Fruit fly (Drosophila melanogaster): ENCODE data around the gene Mnt.

Gene Mnt

DNA sequence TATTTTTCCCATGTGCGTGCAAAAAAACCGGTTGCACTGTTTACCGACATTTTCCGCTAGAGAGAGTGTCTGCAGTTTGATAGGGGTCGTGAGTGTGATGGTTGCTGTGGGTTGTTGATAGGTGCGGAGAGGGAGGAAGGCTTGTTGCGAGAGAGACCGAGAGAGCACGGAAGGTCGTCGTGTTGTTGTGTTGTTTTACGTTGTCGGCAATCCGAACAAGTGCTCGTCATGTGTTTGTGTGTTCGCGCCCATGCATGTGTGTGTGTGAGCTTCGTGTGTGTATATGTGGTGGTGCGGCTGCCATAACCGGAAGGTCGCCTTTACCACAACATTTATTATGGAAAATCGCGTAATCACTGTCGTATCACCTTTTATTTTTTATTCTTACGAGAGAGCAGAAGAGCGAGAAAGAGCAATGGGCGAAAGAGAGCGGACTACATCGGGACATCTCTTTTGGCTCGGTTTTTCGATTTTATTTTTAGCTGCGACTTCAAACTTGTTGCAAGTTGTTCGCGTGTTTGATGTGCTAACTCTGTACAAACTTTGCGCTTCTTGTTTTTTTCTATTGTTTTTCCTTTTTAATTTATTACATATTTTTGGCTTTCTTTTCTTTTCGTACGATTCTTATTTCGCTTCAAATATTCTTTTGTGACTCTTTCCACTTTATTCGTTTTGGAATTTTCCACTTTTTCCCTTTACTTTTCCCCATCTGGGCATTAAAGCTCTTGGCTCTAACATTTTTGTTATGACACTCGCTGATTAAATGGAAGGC is 73.1 kb downstream of the Mnt start (continued):
- TF ChIP-seq CG31224 (GFP tag; IDR thresholded peaks at IDR 0.05) (peak; percentile 8; the same call in 1 of the 2 replicates), CG3163 (GFP tag; optimal IDR thresholded peaks at IDR 0.05) (peak; percentile 80), tna (GFP tag; IDR thresholded peaks at IDR 0.05; ENCODE audit: partially characterized antibody) (peak; percentile 50; the same call in 1 of the 2 replicates)

DNA sequence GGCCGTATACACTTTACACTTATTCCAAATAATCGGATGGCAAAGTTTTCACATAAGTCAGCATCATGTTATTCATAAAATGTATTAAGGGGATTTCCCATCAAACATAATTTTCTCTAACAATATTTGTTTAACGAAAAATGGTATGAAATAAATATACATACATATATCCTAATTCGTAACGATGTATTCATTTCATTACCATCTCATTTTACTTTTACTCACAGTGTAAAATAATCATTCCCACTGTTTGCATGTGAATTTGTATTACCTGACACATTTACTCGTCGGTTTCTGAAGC is 73.6 kb downstream of the Mnt start:
- TF ChIP-seq tgo (GFP tag; IDR thresholded peaks at IDR 0.05) = peak; percentile 32; the same call in 1 of the 3 replicates
- TF ChIP-seq prd (optimal IDR thresholded peaks at IDR 0.05) = no peak
- TF ChIP-seq prd (GFP tag; IDR thresholded peaks at IDR 0.05) = peak; percentile 29; the same call in 1 of the 3 replicates
- TF ChIP-seq Hr51 (GFP tag; optimal IDR thresholded peaks at IDR 0.05) = peak in 1 of 2 experiments; percentile 66
- no peak for TF ChIP-seq Ravus (GFP tag; IDR thresholded peaks at IDR 0.05)
- TF ChIP-seq ken (GFP tag; IDR thresholded peaks at IDR 0.05) = no peak
- no peak for TF ChIP-seq Adf1 (GFP tag; IDR thresholded peaks at IDR 0.05)
- peak; percentile 64 for TF ChIP-seq CG18011 (GFP tag; optimal IDR thresholded peaks at IDR 0.05)
- peak; percentile 61 for TF ChIP-seq Atf6 (GFP tag; IDR thresholded peaks at IDR 0.05)
- peak; percentile 21 for TF ChIP-seq CG4820 (GFP tag; optimal IDR thresholded peaks at IDR 0.05)
- no peak for TF ChIP-seq CG32772 (GFP tag; IDR thresholded peaks at IDR 0.05)
- no peak for TF ChIP-seq kni (GFP tag; optimal IDR thresholded peaks at IDR 0.05)
- peak; percentile 9 for TF ChIP-seq Dip3 (GFP tag; optimal IDR thresholded peaks at IDR 0.05)
- peak; percentile 51 for TF ChIP-seq Sox100B (GFP tag; optimal IDR thresholded peaks at IDR 0.05)
- TF ChIP-seq CG15269 (tag; optimal IDR thresholded peaks at IDR 0.05) = peak; percentile 52
- TF ChIP-seq CG12942 (GFP tag; optimal IDR thresholded peaks at IDR 0.05) = no peak
- no peak for TF ChIP-seq CG11456 (GFP tag; IDR thresholded peaks at IDR 0.05)
- no peak for TF ChIP-seq chn (GFP tag; optimal IDR thresholded peaks at IDR 0.05)
- TF ChIP-seq CG10209 (GFP tag; optimal IDR thresholded peaks at IDR 0.05) = peak; percentile 25
- TF ChIP-seq Dip2 (GFP tag; IDR thresholded peaks at IDR 0.05) = no peak
- no peak for TF ChIP-seq hbn (GFP tag; IDR thresholded peaks at IDR 0.05; ENCODE audit: partially characterized antibody)
- peak; percentile 51 for TF ChIP-seq Oli (tag; optimal IDR thresholded peaks at IDR 0.05)
- TF ChIP-seq fd3F (GFP tag; optimal IDR thresholded peaks at IDR 0.05) = peak; percentile 14
- TF ChIP-seq MTF-1 (GFP tag; optimal IDR thresholded peaks at IDR 0.05; ENCODE audit: borderline replicate concordance) = no peak
- TF ChIP-seq CG8388 (GFP tag; optimal IDR thresholded peaks at IDR 0.05) = peak; percentile 48
- TF ChIP-seq CG10979 (tag; optimal IDR thresholded peaks at IDR 0.05) = peak; percentile 38
- no peak for TF ChIP-seq CG17829 (tag; optimal IDR thresholded peaks at IDR 0.05)
- TF ChIP-seq CG6689 (GFP tag; IDR thresholded peaks at IDR 0.05) = 0 out of 2 replicates have a peak, but pooled peaks have one; percentile 9
- TF ChIP-seq Fer3 (tag; optimal IDR thresholded peaks at IDR 0.05) = peak; percentile 3
- TF ChIP-seq row (GFP tag; IDR thresholded peaks at IDR 0.05) = peak; percentile 63
- peak; percentile 38 for TF ChIP-seq CoRest (tag; optimal IDR thresholded peaks at IDR 0.05)
- TF ChIP-seq hkb (optimal IDR thresholded peaks at IDR 0.05) = no peak
- TF ChIP-seq hkb (GFP tag; IDR thresholded peaks at IDR 0.05) = peak; percentile 32
- TF ChIP-seq mirr (GFP tag; optimal IDR thresholded peaks at IDR 0.05) = no peak
- no peak for TF ChIP-seq Dp (GFP tag; optimal IDR thresholded peaks at IDR 0.05)
- TF ChIP-seq CG3838 (GFP tag; optimal IDR thresholded peaks at IDR 0.05) = no peak
- TF ChIP-seq amos (GFP tag; IDR thresholded peaks at IDR 0.05; ENCODE audit: partially characterized antibody) = no peak
- peak; percentile 43; the same call in 1 of the 3 replicates for TF ChIP-seq dysf (GFP tag; IDR thresholded peaks at IDR 0.05)
- TF ChIP-seq croc (GFP tag; conservative IDR thresholded peaks at IDR 0.05) = no peak
- TF ChIP-seq CG17186 (GFP tag; optimal IDR thresholded peaks at IDR 0.05) = no peak
- no peak for TF ChIP-seq CG1647 (GFP tag; optimal IDR thresholded peaks at IDR 0.05)
- TF ChIP-seq CG12769 (tag; optimal IDR thresholded peaks at IDR 0.05) = peak; percentile 62
- TF ChIP-seq CG32767 (GFP tag; IDR thresholded peaks at IDR 0.05) = 0 out of 2 replicates have a peak, but pooled peaks have one; percentile 29
- TF ChIP-seq h (optimal IDR thresholded peaks at IDR 0.05) = no peak
- TF ChIP-seq CG12391 (tag; optimal IDR thresholded peaks at IDR 0.05) = peak; percentile 47
